Fruit fly (Drosophila melanogaster) whole organism, wandering third instar larva: ENCODE data around the gene Rad60.

Experiments used
- Abd-B ChIP-seq: fragments of >200 bp; optimal IDR thresholded peaks from 2 replicates; lab custom pipeline; 2017; ENCODE audit warnings: missing biosample characterization, missing genetic modification characterization
- CG32264 ChIP-seq: fragments of 200-800 bp; sonication (Bioruptor generic); optimal IDR thresholded peaks from 2 replicates; lab custom pipeline; 2016; ENCODE audit warnings: missing biosample characterization, missing genetic modification characterization
- CG9705 ChIP-seq: fragments of 200-800 bp; sonication (Bioruptor generic); optimal IDR thresholded peaks from 2 replicates; lab custom pipeline; 2018; ENCODE audit warnings: missing biosample characterization, mild to moderate bottlenecking, missing genetic modification characterization
- CrebA ChIP-seq: fragments of 200-800 bp; sonication (Bioruptor generic); optimal IDR thresholded peaks from 2 replicates; lab custom pipeline; 2016; ENCODE audit warnings: missing biosample characterization, mild to moderate bottlenecking, missing genetic modification characterization, borderline replicate concordance
- Dfd ChIP-seq: fragments of >200 bp; optimal IDR thresholded peaks from 2 replicates; lab custom pipeline; 2017; ENCODE audit warnings: missing biosample characterization, missing genetic modification characterization
- Dif ChIP-seq: fragments of 200-275, 200-300 bp; sonication (Bioruptor generic); optimal IDR thresholded peaks from 2 replicates; lab custom pipeline; 2018; ENCODE audit warnings: missing biosample characterization, missing genetic modification characterization; ENCODE audit not compliant: partially characterized antibody
- GATAd ChIP-seq: sonication (Bioruptor generic); optimal IDR thresholded peaks from 2 replicates; lab custom pipeline; 2016; ENCODE audit warnings: missing biosample characterization, missing genetic modification characterization
- HLH106 ChIP-seq: fragments of 200-800 bp; optimal IDR thresholded peaks from 3 replicates; lab custom pipeline; 2019; ENCODE audit warnings: missing biosample characterization, mild to moderate bottlenecking, missing genetic modification characterization, moderate library complexity
- Hnf4 ChIP-seq: fragments of 200-800 bp; sonication (Bioruptor generic); optimal IDR thresholded peaks from 2 replicates; lab custom pipeline; 2016; ENCODE audit warnings: missing biosample characterization, mild to moderate bottlenecking, missing genetic modification characterization
- Hr78 ChIP-seq: fragments of >200 bp; optimal IDR thresholded peaks from 2 replicates; lab custom pipeline; 2017; ENCODE audit warnings: missing biosample characterization, missing genetic modification characterization
- Hr83 ChIP-seq: fragments of 200-300 bp; sonication (Bioruptor generic); optimal IDR thresholded peaks from 2 replicates; lab custom pipeline; 2016; ENCODE audit warnings: missing biosample characterization, mild to moderate bottlenecking, missing genetic modification characterization, moderate library complexity; ENCODE audit not compliant: poor library complexity, severe bottlenecking
- Jra ChIP-seq: sonication (Bioruptor generic); optimal IDR thresholded peaks from 2 replicates; lab custom pipeline; 2016; ENCODE audit warnings: missing biosample characterization, missing genetic modification characterization
- Mio ChIP-seq: sonication (Bioruptor generic); optimal IDR thresholded peaks from 2 replicates; lab custom pipeline; 2016; ENCODE audit warnings: missing biosample characterization, missing genetic modification characterization
- Myc ChIP-seq: fragments of >200 bp; optimal IDR thresholded peaks from 2 replicates; lab custom pipeline; 2017
- N ChIP-seq: fragments of >200 bp; optimal IDR thresholded peaks from 2 replicates; lab custom pipeline; 2018; ENCODE audit warnings: missing biosample characterization, missing external identifiers, missing genetic modification characterization
- OdsH ChIP-seq: fragments of 200-800 bp; sonication (Bioruptor generic); optimal IDR thresholded peaks from 2 replicates; lab custom pipeline; 2016; ENCODE audit warnings: missing biosample characterization, mild to moderate bottlenecking, missing genetic modification characterization
- Rel ChIP-seq, 2 experiments: fragments of 200-800 bp; sonication (Bioruptor generic) in 1 of 2; optimal IDR thresholded peaks; 2 replicates in 1 of 2; 3 replicates in 1 of 2; lab custom pipeline; 2016 to 2019; ENCODE audit warnings: mild to moderate bottlenecking in 2 of 2, missing biosample characterization in 2 of 2, missing genetic modification characterization in 2 of 2, moderate library complexity in 1 of 2
- Sp1 ChIP-seq: fragments of 200-800 bp; sonication (Bioruptor generic); optimal IDR thresholded peaks from 3 replicates; lab custom pipeline; 2019; ENCODE audit warnings: missing biosample characterization, mild to moderate bottlenecking, missing genetic modification characterization, moderate library complexity
- Vsx2 ChIP-seq: fragments of 200-300, 225-300 bp; sonication (Bioruptor generic); optimal IDR thresholded peaks from 2 replicates; lab custom pipeline; 2018; ENCODE audit warnings: missing biosample characterization, missing genetic modification characterization; ENCODE audit not compliant: partially characterized antibody
- br ChIP-seq: fragments of 200-800 bp; sonication (Bioruptor generic); optimal IDR thresholded peaks from 2 replicates; lab custom pipeline; 2016; ENCODE audit warnings: missing biosample characterization, missing genetic modification characterization
- brk ChIP-seq: fragments of 200-800 bp; sonication (Bioruptor generic); optimal IDR thresholded peaks from 2 replicates; lab custom pipeline; 2016; ENCODE audit warnings: missing biosample characterization, mild to moderate bottlenecking, missing genetic modification characterization
- dl ChIP-seq, 2 experiments: fragments of 175-275, 200-275 bp in 1 of 2; fragments of 200-275 bp in 1 of 2; sonication (Bioruptor generic); optimal IDR thresholded peaks; lab custom pipeline; 2018; ENCODE audit warnings: mild to moderate bottlenecking in 2 of 2, missing biosample characterization in 2 of 2, missing genetic modification characterization in 2 of 2, moderate library complexity in 2 of 2; ENCODE audit not compliant: partially characterized antibody in 2 of 2, insufficient read depth in 1 of 2
- dmrt93B ChIP-seq: fragments of 200-800 bp; sonication (Bioruptor generic); optimal IDR thresholded peaks from 2 replicates; lab custom pipeline; 2018; ENCODE audit warnings: missing biosample characterization, mild to moderate bottlenecking, missing genetic modification characterization
- dsf ChIP-seq: sonication (Bioruptor generic); optimal IDR thresholded peaks from 2 replicates; lab custom pipeline; 2016; ENCODE audit warnings: missing biosample characterization, missing genetic modification characterization, borderline replicate concordance
- ey ChIP-seq: fragments of 200-800 bp; sonication (Bioruptor generic); optimal IDR thresholded peaks from 2 replicates; lab custom pipeline; 2016; ENCODE audit warnings: missing biosample characterization, missing genetic modification characterization
- foxo ChIP-seq, 2 experiments: fragments of 200-800 bp; sonication (Bioruptor generic); optimal IDR thresholded peaks; 2 replicates in 1 of 2; 3 replicates in 1 of 2; lab custom pipeline; 2016 to 2017; ENCODE audit warnings: missing biosample characterization in 2 of 2, missing genetic modification characterization in 2 of 2
- fru ChIP-seq: fragments of 200-800 bp; sonication (Bioruptor generic); optimal IDR thresholded peaks from 3 replicates; lab custom pipeline; 2016; ENCODE audit warnings: missing biosample characterization, mild to moderate bottlenecking, missing genetic modification characterization
- h ChIP-seq: fragments of 200-800 bp; sonication (Bioruptor generic); optimal IDR thresholded peaks from 3 replicates; lab custom pipeline; 2016; ENCODE audit warnings: missing biosample characterization, mild to moderate bottlenecking, missing genetic modification characterization
- jim ChIP-seq: fragments of 175-275, 200-325 bp; sonication (Bioruptor generic); optimal IDR thresholded peaks from 2 replicates; lab custom pipeline; 2016; ENCODE audit warnings: missing biosample characterization, mild to moderate bottlenecking, missing genetic modification characterization
- lola ChIP-seq: fragments of >200 bp; optimal IDR thresholded peaks from 2 replicates; lab custom pipeline; 2017; ENCODE audit warnings: missing biosample characterization, missing genetic modification characterization
- pan ChIP-seq: fragments of >200 bp; optimal IDR thresholded peaks from 2 replicates; lab custom pipeline; 2017
- psq ChIP-seq: fragments of 200-800 bp; sonication (Bioruptor generic); optimal IDR thresholded peaks from 3 replicates; lab custom pipeline; 2017; ENCODE audit warnings: missing biosample characterization, mild to moderate bottlenecking, missing genetic modification characterization, moderate library complexity
- rgr ChIP-seq: fragments of 200-800 bp; sonication (Bioruptor generic); optimal IDR thresholded peaks from 3 replicates; lab custom pipeline; 2016; ENCODE audit warnings: missing biosample characterization, mild to moderate bottlenecking, missing genetic modification characterization
- sage ChIP-seq: fragments of 200-800 bp; sonication (Bioruptor generic); optimal IDR thresholded peaks from 2 replicates; lab custom pipeline; 2016; ENCODE audit warnings: missing biosample characterization, mild to moderate bottlenecking, missing genetic modification characterization
- sv ChIP-seq: fragments of 200-800 bp; sonication (Bioruptor generic); optimal IDR thresholded peaks from 3 replicates; lab custom pipeline; 2016; ENCODE audit warnings: missing biosample characterization, missing genetic modification characterization
- tai ChIP-seq: sonication (Bioruptor generic); optimal IDR thresholded peaks from 2 replicates; lab custom pipeline; 2016; ENCODE audit warnings: missing biosample characterization, missing genetic modification characterization
- usp ChIP-seq: fragments of >200 bp; optimal IDR thresholded peaks from 2 replicates; lab custom pipeline; 2017; ENCODE audit warnings: missing biosample characterization, missing genetic modification characterization
- woc ChIP-seq: sonication (Bioruptor generic); optimal IDR thresholded peaks from 2 replicates; lab custom pipeline; 2016; ENCODE audit warnings: missing biosample characterization, mild to moderate bottlenecking, missing genetic modification characterization

Gene Rad60

dm6 chr3R:23295360-23295772, 44.1 kb upstream of the Rad60 start:
- TF ChIP-seq Rel (GFP tag; optimal IDR thresholded peaks at IDR 0.05; lab: Kevin White, UChicago) = peak; percentile 3
- TF ChIP-seq Rel (tag; optimal IDR thresholded peaks at IDR 0.05; lab: Kevin White, UChicago) = peak; percentile 50
- no peak for TF ChIP-seq sv (GFP tag; lab: Kevin White, UChicago)
- TF ChIP-seq HLH106 = peak; percentile 12
- TF ChIP-seq dsf (GFP tag; lab: Kevin White, UChicago) = no peak
- TF ChIP-seq lola (GFP tag; lab: Kevin White, UChicago) = no peak
- peak; percentile 27 for TF ChIP-seq Hnf4
- TF ChIP-seq woc (GFP tag; lab: Kevin White, UChicago) = no peak
- TF ChIP-seq ey (GFP tag; lab: Kevin White, UChicago) = no peak
- TF ChIP-seq Sp1 = peak; percentile 26
- TF ChIP-seq psq (GFP tag; lab: Kevin White, UChicago) = peak; percentile 38
- TF ChIP-seq h (GFP tag; lab: Kevin White, UChicago) = peak; percentile 72
- TF ChIP-seq br = peak; percentile 46
- TF ChIP-seq dl (GFP tag; optimal IDR thresholded peaks at IDR 0.05; lab: Kevin White, UChicago; ENCODE audit: insufficient read depth in 1 of 2, partially characterized antibody in 2 of 2) = peak; percentile 10 to 64
- no peak for TF ChIP-seq usp (GFP tag; lab: Kevin White, UChicago)
- no peak for TF ChIP-seq CG32264 (GFP tag; lab: Kevin White, UChicago)
- peak; percentile 57 for TF ChIP-seq CrebA (GFP tag; lab: Kevin White, UChicago)
- peak in 1 of 2 experiments; percentile 10 for TF ChIP-seq foxo (GFP tag; optimal IDR thresholded peaks at IDR 0.05; lab: Kevin White, UChicago)
- TF ChIP-seq dmrt93B = no peak
- TF ChIP-seq CG9705 (GFP tag; lab: Kevin White, UChicago) = no peak
- TF ChIP-seq N (GFP tag; lab: Kevin White, UChicago) = no peak
- peak; percentile 16 for TF ChIP-seq fru (GFP tag; lab: Kevin White, UChicago)
- TF ChIP-seq Myc (lab: Kevin White, UChicago) = no peak
- peak; percentile 35 for TF ChIP-seq rgr
- peak; percentile 61 for TF ChIP-seq Dif
- TF ChIP-seq brk (GFP tag; lab: Kevin White, UChicago) = peak; percentile 8
- peak; percentile 33 for TF ChIP-seq OdsH (GFP tag; lab: Kevin White, UChicago)
- no peak for TF ChIP-seq Hr78 (GFP tag; lab: Kevin White, UChicago)
- TF ChIP-seq pan (lab: Kevin White, UChicago) = no peak
- TF ChIP-seq Mio (GFP tag; lab: Kevin White, UChicago) = no peak
- no peak for TF ChIP-seq Vsx2 (GFP tag; lab: Kevin White, UChicago)
- no peak for TF ChIP-seq sage (GFP tag; lab: Kevin White, UChicago)
- no peak for TF ChIP-seq GATAd
- TF ChIP-seq jim (GFP tag; lab: Kevin White, UChicago) = no peak
- no peak for TF ChIP-seq Jra
- TF ChIP-seq Dfd (GFP tag; lab: Kevin White, UChicago) = no peak
- peak; percentile 15 for TF ChIP-seq Hr83 (GFP tag; lab: Kevin White, UChicago)
- TF ChIP-seq tai (GFP tag; lab: Kevin White, UChicago) = no peak
- TF ChIP-seq Abd-B (GFP tag; lab: Kevin White, UChicago) = no peak

dm6 chr3R:23293066-23293777, 41.9 kb upstream of the Rad60 start:
- TF ChIP-seq dmrt93B (no peak), Dfd (GFP tag; lab: Kevin White, UChicago) (no peak), dsf (GFP tag; lab: Kevin White, UChicago) (no peak), br (no peak), jim (GFP tag; lab: Kevin White, UChicago) (peak; percentile 72), psq (GFP tag; lab: Kevin White, UChicago) (peak; percentile 2), Rel (GFP tag; optimal IDR thresholded peaks at IDR 0.05; lab: Kevin White, UChicago) (peak; percentile 65), Rel (tag; optimal IDR thresholded peaks at IDR 0.05; lab: Kevin White, UChicago) (no peak), dl (GFP tag; optimal IDR thresholded peaks at IDR 0.05; lab: Kevin White, UChicago; ENCODE audit: insufficient read depth in 1 of 2, partially characterized antibody in 2 of 2) (peak in 1 of 2 experiments; percentile 17), pan (lab: Kevin White, UChicago) (no peak), ey (GFP tag; lab: Kevin White, UChicago) (peak; percentile 9), Sp1 (peak; percentile 50), woc (GFP tag; lab: Kevin White, UChicago) (no peak), Dif (peak; percentile 1), brk (GFP tag; lab: Kevin White, UChicago) (peak; percentile 55), sv (GFP tag; lab: Kevin White, UChicago) (peak; percentile 37), Myc (lab: Kevin White, UChicago) (no peak), Jra (peak; percentile 2), sage (GFP tag; lab: Kevin White, UChicago) (no peak), tai (GFP tag; lab: Kevin White, UChicago) (no peak), HLH106 (no peak), N (GFP tag; lab: Kevin White, UChicago) (peak; percentile 94), foxo (GFP tag; optimal IDR thresholded peaks at IDR 0.05; lab: Kevin White, UChicago) (no peak), OdsH (GFP tag; lab: Kevin White, UChicago) (peak; percentile 47), GATAd (no peak), Abd-B (GFP tag; lab: Kevin White, UChicago) (no peak), usp (GFP tag; lab: Kevin White, UChicago) (no peak), Mio (GFP tag; lab: Kevin White, UChicago) (no peak), rgr (no peak), CG9705 (GFP tag; lab: Kevin White, UChicago) (no peak), h (GFP tag; lab: Kevin White, UChicago) (no peak), lola (GFP tag; lab: Kevin White, UChicago) (no peak), CG32264 (GFP tag; lab: Kevin White, UChicago) (no peak), CrebA (GFP tag; lab: Kevin White, UChicago) (no peak), Hr78 (GFP tag; lab: Kevin White, UChicago) (no peak), Hr83 (GFP tag; lab: Kevin White, UChicago) (peak; percentile 23), fru (GFP tag; lab: Kevin White, UChicago) (peak; percentile 42), Vsx2 (GFP tag; lab: Kevin White, UChicago) (peak; percentile 64), Hnf4 (no peak)
